Fruit fly (Drosophila melanogaster) whole organism, embryonic: ENCODE measurements around the gene CG13306.

ENCODE experiments used
- B-H1 ChIP-seq: fragments of 200-800 bp; sonication (Bioruptor generic); IDR thresholded peaks from 3 replicates; pipeline ENCODE4 v1.3.6; 2022; ENCODE audit warnings: missing biosample characterization, missing genetic modification characterization
- CG16863 ChIP-seq: fragments of 200-800 bp; sonication (Bioruptor generic); optimal IDR thresholded peaks from 3 replicates; lab custom pipeline; 2016; ENCODE audit warnings: missing biosample characterization, missing genetic modification characterization
- CG17186 ChIP-seq: fragments of 200-800 bp; sonication (Bioruptor generic); optimal IDR thresholded peaks from 3 replicates; lab custom pipeline; 2017; ENCODE audit warnings: missing biosample characterization, missing genetic modification reagents, missing genetic modification characterization
- CG17612 ChIP-seq: fragments of 200-800 bp; sonication (Bioruptor generic); IDR thresholded peaks from 2 replicates; pipeline ENCODE4 v1.3.6; 2022; ENCODE audit warnings: missing biosample characterization, missing genetic modification characterization
- CG17829 ChIP-seq: fragments of 200-800 bp; optimal IDR thresholded peaks from 2 replicates; lab custom pipeline; 2019; ENCODE audit warnings: missing biosample characterization, mild to moderate bottlenecking, missing genetic modification characterization, moderate library complexity
- CG18619 ChIP-seq: fragments of 200-800 bp; sonication (Bioruptor generic); optimal IDR thresholded peaks from 3 replicates; lab custom pipeline; 2017; ENCODE audit warnings: missing biosample characterization, mild to moderate bottlenecking, missing genetic modification characterization
- CG2120 ChIP-seq: fragments of 200-800 bp; sonication (Bioruptor generic); optimal IDR thresholded peaks from 3 replicates; lab custom pipeline; 2016; ENCODE audit warnings: missing biosample characterization, missing genetic modification characterization
- CG2712 ChIP-seq: fragments of 200-800 bp; optimal IDR thresholded peaks from 3 replicates; lab custom pipeline; 2019; ENCODE audit warnings: missing biosample characterization, mild to moderate bottlenecking, missing genetic modification characterization, moderate library complexity
- CG30431 ChIP-seq: fragments of 200-800 bp; sonication (Bioruptor generic); optimal IDR thresholded peaks from 2 replicates; lab custom pipeline; 2017; ENCODE audit warnings: missing biosample characterization, missing genetic modification characterization
- CG4282 ChIP-seq: fragments of 200-800 bp; sonication (Bioruptor generic); optimal IDR thresholded peaks from 2 replicates; lab custom pipeline; 2016; ENCODE audit warnings: missing biosample characterization, missing genetic modification characterization
- CG6813 ChIP-seq: fragments of 200-800 bp; sonication (Bioruptor generic); optimal IDR thresholded peaks from 2 replicates; lab custom pipeline; 2017; ENCODE audit warnings: missing biosample characterization, missing genetic modification characterization, mild to moderate bottlenecking, moderate library complexity, missing genetic modification reagents
- CG6854 ChIP-seq: fragments of 200-800 bp; sonication (Bioruptor generic); optimal IDR thresholded peaks from 3 replicates; lab custom pipeline; 2017; ENCODE audit warnings: missing biosample characterization, mild to moderate bottlenecking, missing genetic modification characterization
- CG8478 ChIP-seq: fragments of >200 bp; optimal IDR thresholded peaks from 2 replicates; lab custom pipeline; 2018
- CG9437 ChIP-seq: fragments of 200-800 bp; sonication (Bioruptor generic); optimal IDR thresholded peaks from 2 replicates; lab custom pipeline; 2018; ENCODE audit warnings: missing biosample characterization, mild to moderate bottlenecking, missing genetic modification characterization
- CG9817 ChIP-seq: fragments of 200-800 bp; sonication (Bioruptor generic); optimal IDR thresholded peaks from 2 replicates; lab custom pipeline; 2018; ENCODE audit warnings: missing biosample characterization, mild to moderate bottlenecking, missing genetic modification characterization, moderate library complexity
- CrebB ChIP-seq: fragments of 200-800 bp; sonication (Bioruptor generic); optimal IDR thresholded peaks from 3 replicates; lab custom pipeline; 2018; ENCODE audit warnings: missing biosample characterization, mild to moderate bottlenecking, missing genetic modification characterization
- Dbx ChIP-seq: fragments of 200-800 bp; sonication (Bioruptor generic); IDR thresholded peaks from 3 replicates; pipeline ENCODE4 v1.3.6; 2022; ENCODE audit warnings: missing biosample characterization, missing genetic modification characterization
- H2.0 ChIP-seq: fragments of 200-800 bp; sonication (Bioruptor generic); IDR thresholded peaks from 2 replicates; pipeline ENCODE4 v1.3.6; 2022; ENCODE audit warnings: missing biosample characterization, missing genetic modification characterization
- HLH4C ChIP-seq: fragments of 200-800 bp; sonication (Bioruptor generic); IDR thresholded peaks from 3 replicates; pipeline ENCODE4 v1.3.6; 2022; ENCODE audit warnings: missing biosample characterization, missing genetic modification characterization; ENCODE audit not compliant: partially characterized antibody
- Hr39 ChIP-seq: fragments of >200 bp; optimal IDR thresholded peaks from 2 replicates; lab custom pipeline; 2017
- Neu2 ChIP-seq: fragments of 200-800 bp; sonication (Bioruptor generic); optimal IDR thresholded peaks from 3 replicates; lab custom pipeline; 2016; ENCODE audit warnings: missing biosample characterization, missing genetic modification characterization, borderline replicate concordance
- Nf-YA ChIP-seq: fragments of 200-800 bp; sonication (Bioruptor generic); IDR thresholded peaks from 2 replicates; pipeline ENCODE4 v1.3.6; 2022; ENCODE audit warnings: missing biosample characterization, missing genetic modification characterization
- Six4 ChIP-seq: fragments of 200-800 bp; sonication (Bioruptor generic); optimal IDR thresholded peaks from 2 replicates; lab custom pipeline; 2016; ENCODE audit warnings: missing biosample characterization, missing genetic modification characterization
- Sox100B ChIP-seq: fragments of 200-800 bp; sonication (Bioruptor generic); optimal IDR thresholded peaks from 3 replicates; lab custom pipeline; 2018; ENCODE audit warnings: missing biosample characterization, mild to moderate bottlenecking, missing genetic modification characterization
- Vsx1 ChIP-seq: fragments of 200-800 bp; sonication (Bioruptor generic); optimal IDR thresholded peaks from 2 replicates; lab custom pipeline; 2017; ENCODE audit warnings: missing biosample characterization, mild to moderate bottlenecking, missing genetic modification characterization, missing genetic modification reagents
- ab ChIP-seq: fragments of 200-800 bp; sonication (Bioruptor generic); optimal IDR thresholded peaks from 2 replicates; lab custom pipeline; 2016; ENCODE audit warnings: missing biosample characterization, missing genetic modification characterization
- ap ChIP-seq: fragments of 200-800 bp; sonication (Bioruptor generic); IDR thresholded peaks from 2 replicates; pipeline ENCODE4 v1.3.6; 2022; ENCODE audit warnings: missing biosample characterization, missing genetic modification characterization
- ara ChIP-seq: fragments of 200-800 bp; sonication (Bioruptor generic); IDR thresholded peaks from 2 replicates; pipeline ENCODE4 v1.3.6; 2022; ENCODE audit warnings: missing biosample characterization, missing genetic modification characterization
- br ChIP-seq: fragments of >200 bp; optimal IDR thresholded peaks from 2 replicates; lab custom pipeline; 2017
- cas ChIP-seq: fragments of 200-800 bp; sonication (Bioruptor generic); IDR thresholded peaks from 2 replicates; pipeline ENCODE4 v1.3.6; 2022; ENCODE audit warnings: missing biosample characterization, missing genetic modification characterization
- cato ChIP-seq: fragments of 200-800 bp; sonication (Bioruptor generic); optimal IDR thresholded peaks from 2 replicates; lab custom pipeline; 2016; ENCODE audit warnings: missing biosample characterization, missing genetic modification characterization, borderline replicate concordance
- cg ChIP-seq: fragments of 200-800 bp; sonication (Bioruptor generic); optimal IDR thresholded peaks from 3 replicates; lab custom pipeline; 2019; ENCODE audit warnings: missing biosample characterization, mild to moderate bottlenecking, missing genetic modification characterization, moderate library complexity
- cwo ChIP-seq: fragments of 200-800 bp; sonication (Bioruptor generic); optimal IDR thresholded peaks from 3 replicates; lab custom pipeline; 2017; ENCODE audit warnings: missing biosample characterization, missing genetic modification characterization, mild to moderate bottlenecking, moderate library complexity, missing genetic modification reagents
- dati ChIP-seq: fragments of 200-800 bp; sonication (Bioruptor generic); IDR thresholded peaks from 2 replicates; pipeline ENCODE4 v1.3.6; 2022; ENCODE audit warnings: missing biosample characterization, missing genetic modification characterization
- disco-r ChIP-seq: fragments of 200-800 bp; sonication (Bioruptor generic); optimal IDR thresholded peaks from 2 replicates; lab custom pipeline; 2016; ENCODE audit warnings: missing biosample characterization, missing genetic modification characterization
- dysf ChIP-seq: fragments of 200-800 bp; sonication (Bioruptor generic); IDR thresholded peaks from 3 replicates; pipeline ENCODE4 v1.3.6; 2022; ENCODE audit warnings: missing biosample characterization, missing genetic modification characterization
- esg ChIP-seq: fragments of 200-800 bp; sonication (Bioruptor generic); conservative IDR thresholded peaks from 2 replicates; pipeline ENCODE4 v1.3.6; 2022; ENCODE audit warnings: missing biosample characterization, missing genetic modification characterization
- gsb ChIP-seq: fragments of 200-800 bp; sonication (Bioruptor generic); IDR thresholded peaks from 2 replicates; pipeline ENCODE4 v1.3.6; 2022; ENCODE audit warnings: missing biosample characterization, missing genetic modification characterization
- gsb-n ChIP-seq: fragments of 200-800 bp; sonication (Bioruptor generic); optimal IDR thresholded peaks from 3 replicates; lab custom pipeline; 2018; ENCODE audit warnings: missing biosample characterization, mild to moderate bottlenecking, missing genetic modification characterization
- hth ChIP-seq: fragments of >200 bp; optimal IDR thresholded peaks from 2 replicates; lab custom pipeline; 2017; ENCODE audit warnings: inconsistent platforms
- peb ChIP-seq: fragments of 200-800 bp; sonication (Bioruptor generic); IDR thresholded peaks from 2 replicates; pipeline ENCODE4 v1.3.6; 2022; ENCODE audit warnings: missing biosample characterization, missing genetic modification characterization
- row ChIP-seq: fragments of 200-800 bp; sonication (Bioruptor generic); IDR thresholded peaks from 3 replicates; pipeline ENCODE4 v1.3.6; 2022; ENCODE audit warnings: missing biosample characterization, missing genetic modification characterization
- run ChIP-seq: fragments of 200-800 bp; sonication (Bioruptor generic); optimal IDR thresholded peaks from 3 replicates; lab custom pipeline; 2018; ENCODE audit warnings: missing biosample characterization, mild to moderate bottlenecking, missing genetic modification characterization
- scrt ChIP-seq: fragments of 200-800 bp; sonication (Bioruptor generic); optimal IDR thresholded peaks from 2 replicates; lab custom pipeline; 2018; ENCODE audit warnings: missing biosample characterization, mild to moderate bottlenecking, missing genetic modification characterization, moderate library complexity
- slp2 ChIP-seq: fragments of 200-800 bp; sonication (Bioruptor generic); optimal IDR thresholded peaks from 2 replicates; lab custom pipeline; 2016; ENCODE audit warnings: missing biosample characterization, missing genetic modification characterization
- stc ChIP-seq: fragments of 200-800 bp; sonication (Bioruptor generic); IDR thresholded peaks from 2 replicates; pipeline ENCODE4 v1.3.6; 2022; ENCODE audit warnings: missing biosample characterization, missing genetic modification characterization
- tgo ChIP-seq: fragments of 200-800 bp; sonication (Bioruptor generic); IDR thresholded peaks from 3 replicates; pipeline ENCODE4 v1.3.6; 2022; ENCODE audit warnings: missing biosample characterization, missing genetic modification characterization
- tin ChIP-seq: fragments of 200-800 bp; sonication (Bioruptor generic); optimal IDR thresholded peaks from 3 replicates; lab custom pipeline; 2016; ENCODE audit warnings: missing biosample characterization, missing genetic modification characterization
- tup ChIP-seq: fragments of 200-800 bp; sonication (Bioruptor generic); optimal IDR thresholded peaks from 2 replicates; lab custom pipeline; 2016; ENCODE audit warnings: missing biosample characterization, mild to moderate bottlenecking, missing genetic modification characterization, moderate library complexity
- vvl ChIP-seq: fragments of 200-800 bp; sonication (Bioruptor generic); IDR thresholded peaks from 2 replicates; pipeline ENCODE4 v1.3.6; 2022; ENCODE audit warnings: missing biosample characterization, missing genetic modification characterization
- wek ChIP-seq: fragments of 200-800 bp; sonication (Bioruptor generic); optimal IDR thresholded peaks from 3 replicates; lab custom pipeline; 2018; ENCODE audit warnings: missing biosample characterization, mild to moderate bottlenecking, missing genetic modification characterization, moderate library complexity
- zfh1 ChIP-seq: fragments of 200-800 bp; sonication (Bioruptor generic); IDR thresholded peaks from 3 replicates; pipeline ENCODE4 v1.3.6; 2022; ENCODE audit warnings: missing biosample characterization, missing genetic modification characterization

The CG13306 gene

dm6 chr3L:8772998-8773684 is 23.6 kb upstream of the CG13306 start (continued):
- TF ChIP-seq scrt (peak; percentile 34), CG18619 (GFP tag; lab: Kevin White, UChicago) (peak; percentile 67), CG4282 (GFP tag; lab: Kevin White, UChicago) (no peak), CG8478 (no peak), esg (peak; percentile 68), gsb (GFP tag; lab: Robert Waterston, UW) (no peak), CrebB (peak; percentile 62), dysf (peak; percentile 79), row (GFP tag; lab: Robert Waterston, UW) (peak; percentile 83), run (tag; lab: Kevin White, UChicago) (peak; percentile 57), cwo (GFP tag; lab: Kevin White, UChicago) (no peak), peb (GFP tag; lab: Robert Waterston, UW) (no peak; the same call in 1 of the 2 replicates), Vsx1 (peak; percentile 8), wek (GFP tag; lab: Kevin White, UChicago) (peak; percentile 33), tgo (GFP tag; lab: Robert Waterston, UW) (peak; percentile 77), zfh1 (GFP tag; lab: Robert Waterston, UW) (peak; percentile 54; the same call in 1 of the 3 replicates), tup (GFP tag; lab: Kevin White, UChicago) (peak; percentile 50), disco-r (GFP tag; lab: Kevin White, UChicago) (no peak), CG16863 (peak; percentile 62), CG17612 (GFP tag; lab: Robert Waterston, UW) (no peak; the same call in 1 of the 2 replicates), CG9437 (GFP tag; lab: Kevin White, UChicago) (peak; percentile 52), CG30431 (GFP tag; lab: Kevin White, UChicago) (peak; percentile 31), slp2 (GFP tag; lab: Kevin White, UChicago) (peak; percentile 59), cato (GFP tag; lab: Kevin White, UChicago) (peak; percentile 60), CG6854 (GFP tag; lab: Kevin White, UChicago) (peak; percentile 19), B-H1 (peak; percentile 43), ab (no peak), CG17186 (GFP tag; lab: Kevin White, UChicago) (no peak), br (lab: Kevin White, UChicago) (no peak), vvl (GFP tag; lab: Robert Waterston, UW) (peak; percentile 85), ap (peak; percentile 54), Dbx (GFP tag; lab: Robert Waterston, UW) (no peak), Sox100B (GFP tag; lab: Kevin White, UChicago) (peak; percentile 74), CG6813 (GFP tag; lab: Kevin White, UChicago) (peak; percentile 15), Neu2 (GFP tag; lab: Kevin White, UChicago) (no peak), H2.0 (GFP tag; lab: Robert Waterston, UW) (peak; percentile 22; the same call in 1 of the 2 replicates), Nf-YA (GFP tag; lab: Robert Waterston, UW) (0 out of 2 replicates have a peak, but pooled peaks have one; percentile 42), stc (GFP tag; lab: Robert Waterston, UW) (peak; percentile 76), Hr39 (lab: Kevin White, UChicago) (no peak), HLH4C (GFP tag; lab: Robert Waterston, UW) (no peak), Six4 (GFP tag; lab: Kevin White, UChicago) (peak; percentile 39), cas (GFP tag; lab: Robert Waterston, UW) (no peak), CG17829 (tag; lab: Kevin White, UChicago) (peak; percentile 81), tin (GFP tag; lab: Kevin White, UChicago) (peak; percentile 55), hth (lab: Kevin White, UChicago) (no peak), CG9817 (peak; percentile 39), gsb-n (peak; percentile 80), ara (peak; percentile 62; the same call in 1 of the 2 replicates), CG2712 (tag; lab: Kevin White, UChicago) (peak; percentile 87), cg (no peak), CG2120 (no peak), dati (GFP tag; lab: Robert Waterston, UW) (no peak)
